Worm (Caenorhabditis elegans): Measurements from ENCODE around the gene gpa-11.

- TF ChIP-seq ztf-23 (GFP tag; IDR thresholded peaks at IDR 0.05) (no peak), ztf-29 (GFP tag; IDR thresholded peaks at IDR 0.05) (no peak), flt-1 (GFP tag; IDR thresholded peaks at IDR 0.05) (no peak), T22C8.4 (GFP tag; IDR thresholded peaks at IDR 0.05) (no peak)
Observed at ce11 chrII:4209071-4209747, 37.8 kb upstream of the gpa-11 start, which contains the start of gene F31D5.6.

All from whole organism, midembryonic.